Worm (Caenorhabditis elegans): ENCODE results near the gene max-1.

Gene max-1

ce11 chrV:13049149-13049610 lies 70.8 kb downstream of the max-1 start, which contains the start of gene W07G4.8:
TSS of gene W07G4.8 (minus strand) at chrV:13049560.
- TF ChIP-seq nhr-77 (tag; optimal IDR thresholded peaks at IDR 0.05) (peak; percentile 38), unc-62 (GFP tag; optimal IDR thresholded peaks at IDR 0.05 in 1 of 2) (peak in 1 of 2 experiments; percentile 71), unc-62 (tag; optimal IDR thresholded peaks at IDR 0.05) (no peak), mep-1 (tag; optimal IDR thresholded peaks at IDR 0.05) (peak; percentile 30), dmd-6 (GFP tag; IDR thresholded peaks at IDR 0.05) (peak; percentile 60), nhr-6 (tag; optimal IDR thresholded peaks at IDR 0.05) (no peak), jun-1 (tag; optimal IDR thresholded peaks at IDR 0.05) (no peak), pqm-1 (tag; optimal IDR thresholded peaks at IDR 0.05) (peak; percentile 62), nhr-28 (tag; optimal IDR thresholded peaks at IDR 0.05) (peak; percentile 79), daf-16 (GFP tag; optimal IDR thresholded peaks at IDR 0.05) (no peak), daf-16 (tag; optimal IDR thresholded peaks at IDR 0.05) (peak; percentile 85), ama-1 (optimal IDR thresholded peaks at IDR 0.05) (peak; percentile 73), hlh-30 (tag; optimal IDR thresholded peaks at IDR 0.05; ENCODE audit: insufficient read depth) (no peak), lin-38 (GFP tag; IDR thresholded peaks at IDR 0.05) (no peak), zip-11 (GFP tag; IDR thresholded peaks at IDR 0.05) (no peak), nhr-48 (tag; optimal IDR thresholded peaks at IDR 0.05) (no peak), hlh-11 (tag; optimal IDR thresholded peaks at IDR 0.05) (peak; percentile 76), php-3 (GFP tag; IDR thresholded peaks at IDR 0.05) (no peak), tra-1 (GFP tag; IDR thresholded peaks at IDR 0.05) (0 out of 2 replicates have a peak, but pooled peaks have one; percentile 32), dve-1 (tag; optimal IDR thresholded peaks at IDR 0.05; ENCODE audit: insufficient read depth) (peak; percentile 67)
